Worm (Caenorhabditis elegans) whole organism, late embryonic: ENCODE measurements around the gene srz-13.

Experiments
- Y22D7AL.16 ChIP-seq: sonication (generic microtip); optimal IDR thresholded peaks from 2 replicates; lab custom pipeline; 2016; ENCODE audit warnings: missing genetic modification characterization, missing compliant biosample characterization
- ama-1 ChIP-seq: fragments of 150-350 bp; optimal IDR thresholded peaks from 2 replicates; lab custom pipeline; 2014
- ceh-24 ChIP-seq: sonication (generic microtip); optimal IDR thresholded peaks from 2 replicates; lab custom pipeline; 2016; ENCODE audit warnings: mild to moderate bottlenecking, missing genetic modification characterization, missing compliant biosample characterization
- ceh-34 ChIP-seq: sonication (generic microtip); optimal IDR thresholded peaks from 2 replicates; lab custom pipeline; 2016; ENCODE audit warnings: mild to moderate bottlenecking, missing genetic modification characterization, missing compliant biosample characterization
- elt-2 ChIP-seq: sonication (generic microtip); optimal IDR thresholded peaks from 2 replicates; lab custom pipeline; 2016; ENCODE audit warnings: missing genetic modification reagents, missing genetic modification characterization, missing compliant biosample characterization
- nfya-1 ChIP-seq: sonication (generic microtip); optimal IDR thresholded peaks from 2 replicates; lab custom pipeline; 2017; ENCODE audit warnings: missing genetic modification characterization, mild to moderate bottlenecking, missing compliant biosample characterization, antibody characterized with exemption, moderate library complexity
- pqm-1 ChIP-seq: sonication (generic microtip); optimal IDR thresholded peaks from 2 replicates; lab custom pipeline; 2016; ENCODE audit warnings: missing genetic modification characterization, missing compliant biosample characterization
- rnt-1 ChIP-seq: sonication (generic microtip); optimal IDR thresholded peaks from 2 replicates; lab custom pipeline; 2016; ENCODE audit warnings: missing genetic modification characterization, missing compliant biosample characterization
- syd-9 ChIP-seq: sonication (generic microtip); optimal IDR thresholded peaks from 2 replicates; lab custom pipeline; 2016; ENCODE audit warnings: mild to moderate bottlenecking, missing genetic modification characterization, moderate library complexity, missing compliant biosample characterization

ce11 chrV:16148805-16149204, 33.4 kb upstream of the srz-13 start, which contains the start of gene F10A3.4:
- TF ChIP-seq rnt-1 (no peak), syd-9 (tag; lab: Kevin White, UChicago) (no peak), Y22D7AL.16 (no peak), ama-1 (lab: Kevin White, UChicago) (no peak), nfya-1 (tag; lab: Kevin White, UChicago) (no peak), pqm-1 (tag; lab: Kevin White, UChicago) (no peak), ceh-24 (tag; lab: Kevin White, UChicago) (no peak), ceh-34 (tag; lab: Kevin White, UChicago) (no peak), elt-2 (tag; lab: Kevin White, UChicago) (no peak)
